Worm (Caenorhabditis elegans) whole organism, L4 larva: ENCODE measurements around the gene ced-4.

Experiments used
- F10B5.3 ChIP-seq: sonication (generic microtip); optimal IDR thresholded peaks from 2 replicates; lab custom pipeline; 2016; ENCODE audit warnings: mild to moderate bottlenecking, missing genetic modification characterization, missing compliant biosample characterization
- Y75B8A.6 ChIP-seq: fragments of 200-800 bp; sonication (Bioruptor generic); IDR thresholded peaks from 2 replicates; pipeline ENCODE4 v1.3.6; 2022; ENCODE audit warnings: missing genetic modification reagents, missing genetic modification characterization, missing compliant biosample characterization
- fos-1 ChIP-seq: fragments of 150-350 bp; optimal IDR thresholded peaks from 2 replicates; lab custom pipeline; 2014; ENCODE audit warnings: missing biosample characterization, missing genetic modification characterization
- hlh-30 ChIP-seq: sonication (generic microtip); optimal IDR thresholded peaks from 2 replicates; lab custom pipeline; 2017; ENCODE audit warnings: antibody characterized with exemption, mild to moderate bottlenecking, missing genetic modification characterization, missing compliant biosample characterization; ENCODE audit not compliant: insufficient read depth
- lim-7 ChIP-seq: fragments of 200-800 bp; sonication (Bioruptor generic); IDR thresholded peaks from 2 replicates; pipeline ENCODE4 v1.3.6; 2022; ENCODE audit warnings: missing genetic modification characterization, missing compliant biosample characterization
- mxl-3 ChIP-seq: fragments of 200-800 bp; sonication (Bioruptor generic); optimal IDR thresholded peaks from 2 replicates; lab custom pipeline; 2018; ENCODE audit warnings: mild to moderate bottlenecking, missing genetic modification characterization, missing compliant biosample characterization
- nhr-25 ChIP-seq: sonication (generic microtip); optimal IDR thresholded peaks from 2 replicates; lab custom pipeline; 2017; ENCODE audit warnings: missing genetic modification characterization, mild to moderate bottlenecking, missing compliant biosample characterization, antibody characterized with exemption, moderate library complexity, borderline replicate concordance; ENCODE audit not compliant: insufficient read depth
- pha-4 ChIP-seq, 2 experiments: fragments of 150-350 bp in 1 of 2; fragments of 200-800 bp in 1 of 2; sonication (Bioruptor generic) in 1 of 2; IDR thresholded peaks in 1 of 2; optimal IDR thresholded peaks in 1 of 2; 2 replicates each; pipeline versions ENCODE4 v1.3.6 to Lab custom; 2014 to 2022; ENCODE audit warnings: missing genetic modification characterization in 2 of 2, missing genetic modification reagents in 2 of 2, missing biosample characterization in 1 of 2, missing compliant biosample characterization in 1 of 2
- skn-1 ChIP-seq: fragments of 150-350 bp; optimal IDR thresholded peaks from 2 replicates; lab custom pipeline; 2014; ENCODE audit warnings: missing biosample characterization, missing genetic modification characterization
- unc-130 ChIP-seq: sonication (generic microtip); optimal IDR thresholded peaks from 2 replicates; lab custom pipeline; 2016; ENCODE audit warnings: missing genetic modification reagents, missing genetic modification characterization, missing compliant biosample characterization
- zag-1 ChIP-seq: fragments of 150-350 bp; optimal IDR thresholded peaks from 2 replicates; lab custom pipeline; 2014; ENCODE audit warnings: missing biosample characterization, missing genetic modification characterization
- ztf-11 ChIP-seq: fragments of 150-350 bp; optimal IDR thresholded peaks from 2 replicates; lab custom pipeline; 2014; ENCODE audit warnings: missing biosample characterization, missing genetic modification characterization

ce11 chrIII:4802707-4803106, 49.4 kb upstream of the ced-4 start, which contains the start of gene metl-5:
- TF ChIP-seq zag-1 (tag; lab: Kevin White, UChicago) (no peak), unc-130 (GFP tag; lab: Kevin White, UChicago) (no peak), skn-1 (tag; lab: Kevin White, UChicago) (no peak), mxl-3 (no peak), pha-4 (GFP tag; IDR thresholded peaks at IDR 0.05; lab: Robert Waterston, UW) (no peak), pha-4 (tag; optimal IDR thresholded peaks at IDR 0.05; lab: Kevin White, UChicago) (no peak), lim-7 (no peak), hlh-30 (no peak), nhr-25 (tag; lab: Kevin White, UChicago) (no peak), ztf-11 (tag; lab: Kevin White, UChicago) (no peak), Y75B8A.6 (no peak), fos-1 (tag; lab: Kevin White, UChicago) (no peak), F10B5.3 (no peak)
